Fruit fly (Drosophila melanogaster): ENCODE data around the gene CG43084.

The CG43084 gene

DNA sequence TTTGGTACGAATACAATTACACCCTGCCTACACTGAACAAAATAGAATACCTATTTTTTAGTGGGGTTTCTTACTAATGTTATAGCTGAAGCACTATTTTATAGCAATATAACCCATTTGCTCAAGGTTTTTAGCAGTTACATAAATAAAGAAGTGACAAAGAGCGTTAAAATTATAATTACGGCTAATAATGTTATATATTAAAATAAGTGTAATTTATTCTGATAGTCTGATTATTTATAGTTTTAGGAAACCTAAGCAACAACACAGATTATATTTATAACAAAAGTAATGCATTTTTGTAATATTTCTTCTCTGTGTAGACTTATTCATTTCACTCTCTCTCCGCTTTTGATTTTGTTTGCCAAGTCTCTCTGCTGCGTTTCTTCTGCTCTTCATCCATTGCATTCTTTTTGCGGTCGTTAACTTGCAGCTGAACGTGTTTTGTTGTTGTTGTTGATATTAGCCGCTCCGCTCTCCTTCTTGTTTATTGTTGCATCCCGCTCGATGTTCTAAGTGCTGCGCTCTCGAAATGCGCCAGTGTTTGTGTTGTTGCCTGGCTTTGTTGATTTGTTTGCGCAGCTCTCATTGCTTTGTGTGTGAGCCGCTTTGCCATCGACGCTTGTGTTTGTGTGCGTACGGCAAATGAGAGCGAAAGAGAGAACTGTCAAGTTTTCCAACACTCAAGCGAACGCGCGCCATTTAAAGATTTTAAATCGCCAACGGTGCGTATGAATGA lies 24.8 kb upstream of the CG43084 start (continued):
- peak; percentile 50 for TF ChIP-seq CG18011 (GFP tag; optimal IDR thresholded peaks at IDR 0.05)
- TF ChIP-seq Ada2b (GFP tag; IDR thresholded peaks at IDR 0.05): peak; percentile 83
- no peak; the same call in 2 of the 3 replicates for TF ChIP-seq sr (GFP tag; IDR thresholded peaks at IDR 0.05)
- TF ChIP-seq sens-2 (GFP tag; IDR thresholded peaks at IDR 0.05): peak; percentile 69
- TF ChIP-seq scrt (GFP tag; optimal IDR thresholded peaks at IDR 0.05): peak; percentile 78
- peak; percentile 95 for TF ChIP-seq PHDP (tag; optimal IDR thresholded peaks at IDR 0.05)
- peak; percentile 20 for TF ChIP-seq Atf-2 (GFP tag; optimal IDR thresholded peaks at IDR 0.05)
- peak; percentile 92 for TF ChIP-seq ATbp (GFP tag; optimal IDR thresholded peaks at IDR 0.05)
- peak; percentile 11 for TF ChIP-seq mirr (GFP tag; optimal IDR thresholded peaks at IDR 0.05)
- peak; percentile 91 for TF ChIP-seq wor (GFP tag; IDR thresholded peaks at IDR 0.05)
- peak; percentile 53 to 64 for TF ChIP-seq Pdp1 (GFP tag; optimal IDR thresholded peaks at IDR 0.05)
- TF ChIP-seq CkIIα-i1 (GFP tag; IDR thresholded peaks at IDR 0.05): no peak
- TF ChIP-seq Poxn (GFP tag; IDR thresholded peaks at IDR 0.05): no peak
- TF ChIP-seq chn (GFP tag; optimal IDR thresholded peaks at IDR 0.05): no peak
- TF ChIP-seq Rfx (GFP tag; IDR thresholded peaks at IDR 0.05): peak; percentile 81
- TF ChIP-seq CG17568 (GFP tag; optimal IDR thresholded peaks at IDR 0.05): peak; percentile 50
- TF ChIP-seq cas (GFP tag; IDR thresholded peaks at IDR 0.05): peak; percentile 49; the same call in 1 of the 2 replicates
- TF ChIP-seq corto (GFP tag; optimal IDR thresholded peaks at IDR 0.05): peak; percentile 62
- peak; percentile 38 for TF ChIP-seq CG1603 (tag; optimal IDR thresholded peaks at IDR 0.05)
- TF ChIP-seq CG10267 (tag; optimal IDR thresholded peaks at IDR 0.05): peak; percentile 85
- TF ChIP-seq CG8944 (GFP tag; optimal IDR thresholded peaks at IDR 0.05): no peak
- TF ChIP-seq CG14441 (GFP tag; IDR thresholded peaks at IDR 0.05): peak; percentile 86
- no peak for TF ChIP-seq HmgD (GFP tag; optimal IDR thresholded peaks at IDR 0.05)
- TF ChIP-seq Tbp (GFP tag; optimal IDR thresholded peaks at IDR 0.05): no peak
- peak; percentile 42 for TF ChIP-seq CTCF (GFP tag; optimal IDR thresholded peaks at IDR 0.05)
- peak; percentile 90 for TF ChIP-seq nerfin-1 (tag; optimal IDR thresholded peaks at IDR 0.05)
- TF ChIP-seq bowl (GFP tag; IDR thresholded peaks at IDR 0.05): 0 out of 2 replicates have a peak, but pooled peaks have one; percentile 11
- peak; percentile 92 for TF ChIP-seq CG10209 (GFP tag; optimal IDR thresholded peaks at IDR 0.05)
- peak; percentile 73 for TF ChIP-seq CG5245 (GFP tag; optimal IDR thresholded peaks at IDR 0.05)
- TF ChIP-seq CG7963 (GFP tag; IDR thresholded peaks at IDR 0.05; ENCODE audit: partially characterized antibody): no peak
- peak; percentile 16 for TF ChIP-seq Myb (GFP tag; optimal IDR thresholded peaks at IDR 0.05)
- peak; percentile 11 for TF ChIP-seq CG9797 (GFP tag; optimal IDR thresholded peaks at IDR 0.05)
- peak; percentile 88 for TF ChIP-seq CG1602 (GFP tag; optimal IDR thresholded peaks at IDR 0.05)
- peak; percentile 90 for TF ChIP-seq tin (GFP tag; optimal IDR thresholded peaks at IDR 0.05)
- no peak for TF ChIP-seq unc-4 (GFP tag; IDR thresholded peaks at IDR 0.05; ENCODE audit: partially characterized antibody)
- TF ChIP-seq run (tag; optimal IDR thresholded peaks at IDR 0.05): peak; percentile 89
- peak; percentile 90 for TF ChIP-seq dysf (GFP tag; IDR thresholded peaks at IDR 0.05)
- TF ChIP-seq trh (GFP tag; optimal IDR thresholded peaks at IDR 0.05): peak; percentile 59
- TF ChIP-seq CG6813 (GFP tag; optimal IDR thresholded peaks at IDR 0.05): peak; percentile 71
- TF ChIP-seq B-H2 (GFP tag; optimal IDR thresholded peaks at IDR 0.05): peak; percentile 44
- TF ChIP-seq tgo (GFP tag; IDR thresholded peaks at IDR 0.05): peak; percentile 88
- TF ChIP-seq cato (GFP tag; optimal IDR thresholded peaks at IDR 0.05; ENCODE audit: borderline replicate concordance): peak; percentile 66
- TF ChIP-seq ssp (GFP tag; IDR thresholded peaks at IDR 0.05): peak; percentile 79
- peak; percentile 80 for TF ChIP-seq fd64A (GFP tag; optimal IDR thresholded peaks at IDR 0.05)
- TF ChIP-seq CG11560 (tag; IDR thresholded peaks at IDR 0.05): no peak; the same call in 2 of the 3 replicates
- peak; percentile 95 for TF ChIP-seq CG7556 (GFP tag; optimal IDR thresholded peaks at IDR 0.05)
- TF ChIP-seq CG9932 (GFP tag; IDR thresholded peaks at IDR 0.05): peak; percentile 79
- peak; percentile 43 for TF ChIP-seq pnt (GFP tag; optimal IDR thresholded peaks at IDR 0.05)
- peak; percentile 75 for TF ChIP-seq H2.0 (GFP tag; IDR thresholded peaks at IDR 0.05)
- TF ChIP-seq CG13287 (GFP tag; IDR thresholded peaks at IDR 0.05; ENCODE audit: partially characterized antibody): no peak; the same call in 1 of the 2 replicates

All from whole organism, embryonic.